Worm (Caenorhabditis elegans) whole organism, L4 larva: Measurements from ENCODE around the gene R05F9.11.

Source experiments
- F26F4.8 ChIP-seq: fragments of 200-800 bp; sonication (Bioruptor generic); conservative IDR thresholded peaks from 2 replicates; pipeline ENCODE4 v1.3.6; 2022; ENCODE audit warnings: missing genetic modification characterization, missing compliant biosample characterization
- T20F7.1 ChIP-seq: fragments of 200-800 bp; sonication (Bioruptor generic); optimal IDR thresholded peaks from 2 replicates; lab custom pipeline; 2018; ENCODE audit warnings: mild to moderate bottlenecking, missing genetic modification characterization, missing compliant biosample characterization
- Y5F2A.4 ChIP-seq: fragments of 200-800 bp; sonication (Bioruptor generic); optimal IDR thresholded peaks from 2 replicates; lab custom pipeline; 2018; ENCODE audit warnings: mild to moderate bottlenecking, missing genetic modification characterization, missing compliant biosample characterization
- Y75B8A.6 ChIP-seq: fragments of 200-800 bp; sonication (Bioruptor generic); IDR thresholded peaks from 2 replicates; pipeline ENCODE4 v1.3.6; 2022; ENCODE audit warnings: missing genetic modification reagents, missing genetic modification characterization, missing compliant biosample characterization
- ZK337.2 ChIP-seq: fragments of 200-800 bp; sonication (Bioruptor generic); IDR thresholded peaks from 2 replicates; pipeline ENCODE4 v1.3.6; 2022; ENCODE audit warnings: missing genetic modification reagents, missing genetic modification characterization, missing compliant biosample characterization
- aha-1 ChIP-seq: fragments of 150-350 bp; peaks from one replicate; lab custom pipeline; 2014; ENCODE audit warnings: missing biosample characterization, missing genetic modification characterization
- arid-1 ChIP-seq: fragments of 200-800 bp; sonication (Bioruptor generic); conservative IDR thresholded peaks from 2 replicates; pipeline ENCODE4 v1.3.6; 2022; ENCODE audit warnings: missing genetic modification reagents, missing genetic modification characterization, missing compliant biosample characterization
- ceh-20 ChIP-seq: fragments of 200-800 bp; sonication (Bioruptor generic); IDR thresholded peaks from 2 replicates; pipeline ENCODE4 v1.3.6; 2022; ENCODE audit warnings: missing genetic modification reagents, missing genetic modification characterization, missing compliant biosample characterization
- ceh-62 ChIP-seq: sonication (generic microtip); optimal IDR thresholded peaks from 2 replicates; lab custom pipeline; 2017; ENCODE audit warnings: missing biosample characterization, missing genetic modification characterization
- ces-1 ChIP-seq: fragments of 150-350 bp; sonication (generic microtip); optimal IDR thresholded peaks from 4 replicates; lab custom pipeline; 2014; ENCODE audit warnings: missing biosample characterization, missing genetic modification reagents, missing genetic modification characterization
- daf-12 ChIP-seq: fragments of 150-350 bp; optimal IDR thresholded peaks from 2 replicates; lab custom pipeline; 2014; ENCODE audit warnings: missing biosample characterization, missing genetic modification reagents, missing genetic modification characterization
- daf-16 ChIP-seq, 3 experiments: sonication (generic microtip); optimal IDR thresholded peaks; 2 replicates each; lab custom pipeline; 2016 to 2017; ENCODE audit warnings: missing genetic modification characterization in 3 of 3, missing genetic modification reagents in 3 of 3, mild to moderate bottlenecking in 2 of 3, missing compliant biosample characterization in 2 of 3, missing biosample characterization in 1 of 3, moderate library complexity in 1 of 3
- daf-19 ChIP-seq: fragments of 200-800 bp; sonication (Bioruptor generic); conservative IDR thresholded peaks from 2 replicates; pipeline ENCODE4 v1.3.6; 2022; ENCODE audit warnings: missing genetic modification characterization, missing compliant biosample characterization
- dmd-6 ChIP-seq: fragments of 200-800 bp; sonication (Bioruptor generic); IDR thresholded peaks from 2 replicates; pipeline ENCODE4 v1.3.6; 2022; ENCODE audit warnings: missing genetic modification reagents, missing genetic modification characterization, missing compliant biosample characterization
- dpl-1 ChIP-seq: fragments of 150-350 bp; optimal IDR thresholded peaks from 2 replicates; lab custom pipeline; 2014; ENCODE audit warnings: missing biosample characterization, missing genetic modification reagents, missing genetic modification characterization
- fos-1 ChIP-seq: fragments of 150-350 bp; optimal IDR thresholded peaks from 2 replicates; lab custom pipeline; 2014; ENCODE audit warnings: missing biosample characterization, missing genetic modification characterization
- gei-8 ChIP-seq: fragments of 200-800 bp; sonication (Bioruptor generic); optimal IDR thresholded peaks from 2 replicates; lab custom pipeline; 2018; ENCODE audit warnings: mild to moderate bottlenecking, missing genetic modification characterization, missing compliant biosample characterization
- hif-1 ChIP-seq, 2 experiments: sonication (generic microtip); optimal IDR thresholded peaks; 2 replicates each; lab custom pipeline; 2016 to 2017; ENCODE audit warnings: missing compliant biosample characterization in 2 of 2, missing genetic modification characterization in 2 of 2, missing genetic modification reagents in 2 of 2, missing genotype in 2 of 2, mild to moderate bottlenecking in 1 of 2
- hlh-30 ChIP-seq: sonication (generic microtip); optimal IDR thresholded peaks from 2 replicates; lab custom pipeline; 2017; ENCODE audit warnings: antibody characterized with exemption, mild to moderate bottlenecking, missing genetic modification characterization, missing compliant biosample characterization; ENCODE audit not compliant: insufficient read depth
- jun-1 ChIP-seq: fragments of 150-350 bp; optimal IDR thresholded peaks from 2 replicates; lab custom pipeline; 2014; ENCODE audit warnings: missing biosample characterization, missing genetic modification reagents, missing genetic modification characterization
- lin-13 ChIP-seq: fragments of 150-350 bp; optimal IDR thresholded peaks from 2 replicates; lab custom pipeline; 2014; ENCODE audit warnings: missing biosample characterization, missing genetic modification reagents, missing genetic modification characterization
- lin-15B ChIP-seq: fragments of 150-350 bp; sonication (generic microtip); optimal IDR thresholded peaks from 3 replicates; lab custom pipeline; 2014; ENCODE audit warnings: missing biosample characterization, missing genetic modification characterization
- lin-29 ChIP-seq: fragments of 200-800 bp; sonication (Bioruptor generic); IDR thresholded peaks from 2 replicates; pipeline ENCODE4 v1.3.6; 2022; ENCODE audit warnings: missing genetic modification reagents, missing genetic modification characterization, missing compliant biosample characterization
- lin-39 ChIP-seq: fragments of 150-350 bp; optimal IDR thresholded peaks from 2 replicates; lab custom pipeline; 2014; ENCODE audit warnings: missing biosample characterization, missing genetic modification reagents, missing genetic modification characterization
- lsy-2 ChIP-seq, 2 experiments: fragments of 150-350 bp in 1 of 2; sonication (generic microtip) in 1 of 2; optimal IDR thresholded peaks; 2 replicates each; lab custom pipeline; 2014 to 2017; ENCODE audit warnings: missing biosample characterization in 2 of 2, missing genetic modification characterization in 2 of 2
- mdt-29 ChIP-seq: fragments of 200-800 bp; sonication (Bioruptor generic); IDR thresholded peaks from 2 replicates; pipeline ENCODE4 v1.3.6; 2022; ENCODE audit warnings: missing genetic modification reagents, missing genetic modification characterization, missing compliant biosample characterization
- mxl-3 ChIP-seq: fragments of 200-800 bp; sonication (Bioruptor generic); optimal IDR thresholded peaks from 2 replicates; lab custom pipeline; 2018; ENCODE audit warnings: mild to moderate bottlenecking, missing genetic modification characterization, missing compliant biosample characterization
- nhr-11 ChIP-seq: fragments of 150-350 bp; optimal IDR thresholded peaks from 2 replicates; lab custom pipeline; 2014; ENCODE audit warnings: missing biosample characterization, missing genetic modification characterization
- nhr-111 ChIP-seq: fragments of 200-800 bp; sonication (Bioruptor generic); optimal IDR thresholded peaks from 2 replicates; lab custom pipeline; 2018; ENCODE audit warnings: mild to moderate bottlenecking, missing genetic modification characterization, missing compliant biosample characterization
- nhr-25 ChIP-seq: sonication (generic microtip); optimal IDR thresholded peaks from 2 replicates; lab custom pipeline; 2017; ENCODE audit warnings: missing genetic modification characterization, mild to moderate bottlenecking, missing compliant biosample characterization, antibody characterized with exemption, moderate library complexity, borderline replicate concordance; ENCODE audit not compliant: insufficient read depth
- nhr-28 ChIP-seq: fragments of 150-350 bp; optimal IDR thresholded peaks from 2 replicates; lab custom pipeline; 2014; ENCODE audit warnings: missing biosample characterization, missing genetic modification characterization
- nhr-6 ChIP-seq: fragments of 150-350 bp; optimal IDR thresholded peaks from 2 replicates; lab custom pipeline; 2014; ENCODE audit warnings: missing biosample characterization, missing genetic modification characterization
- nhr-76 ChIP-seq: fragments of 150-350 bp; optimal IDR thresholded peaks from 2 replicates; lab custom pipeline; 2014; ENCODE audit warnings: missing biosample characterization, missing genetic modification characterization
- pha-4 ChIP-seq, 2 experiments: fragments of 150-350 bp in 1 of 2; fragments of 200-800 bp in 1 of 2; sonication (Bioruptor generic) in 1 of 2; IDR thresholded peaks in 1 of 2; optimal IDR thresholded peaks in 1 of 2; 2 replicates each; pipeline versions ENCODE4 v1.3.6 to Lab custom; 2014 to 2022; ENCODE audit warnings: missing genetic modification characterization in 2 of 2, missing genetic modification reagents in 2 of 2, missing biosample characterization in 1 of 2, missing compliant biosample characterization in 1 of 2
- php-3 ChIP-seq: fragments of 200-800 bp; sonication (Bioruptor generic); IDR thresholded peaks from 2 replicates; pipeline ENCODE4 v1.3.6; 2022; ENCODE audit warnings: missing genetic modification reagents, missing genetic modification characterization, missing compliant biosample characterization
- pqm-1 ChIP-seq: sonication (generic microtip); optimal IDR thresholded peaks from 2 replicates; lab custom pipeline; 2017; ENCODE audit warnings: missing biosample characterization, missing genetic modification characterization
- rbr-2 ChIP-seq: sonication (generic microtip); optimal IDR thresholded peaks from 2 replicates; lab custom pipeline; 2016; ENCODE audit warnings: missing genotype, missing genetic modification characterization, missing compliant biosample characterization
- saeg-2 ChIP-seq: fragments of 200-800 bp; sonication (Bioruptor generic); IDR thresholded peaks from 2 replicates; pipeline ENCODE4 v1.3.6; 2022; ENCODE audit warnings: missing genetic modification reagents, missing genetic modification characterization, missing compliant biosample characterization
- set-16 ChIP-seq: fragments of 200-800 bp; sonication (Bioruptor generic); IDR thresholded peaks from 2 replicates; pipeline ENCODE4 v1.3.6; 2022; ENCODE audit warnings: missing genetic modification reagents, missing genetic modification characterization, missing compliant biosample characterization
- skn-1 ChIP-seq: fragments of 150-350 bp; optimal IDR thresholded peaks from 2 replicates; lab custom pipeline; 2014; ENCODE audit warnings: missing biosample characterization, missing genetic modification characterization
- tag-97 ChIP-seq: fragments of 200-800 bp; sonication (Bioruptor generic); IDR thresholded peaks from 2 replicates; pipeline ENCODE4 v1.3.6; 2022; ENCODE audit warnings: missing genetic modification characterization, missing compliant biosample characterization
- unc-62 ChIP-seq, 3 experiments: fragments of 150-350 bp in 1 of 3; sonication (generic microtip); optimal IDR thresholded peaks in 2 of 3; peaks in 1 of 3; 1 replicate in 1 of 3; 2 replicates in 2 of 3; lab custom pipeline; 2014 to 2017; ENCODE audit warnings: missing biosample characterization in 3 of 3, missing genetic modification characterization in 3 of 3, missing genetic modification reagents in 3 of 3, missing genotype in 1 of 3
- vab-7 ChIP-seq: fragments of 200-800 bp; sonication (Bioruptor generic); IDR thresholded peaks from 2 replicates; pipeline ENCODE4 v1.3.6; 2022; ENCODE audit warnings: missing genetic modification reagents, missing genetic modification characterization, missing compliant biosample characterization
- zip-11 ChIP-seq: fragments of 200-800 bp; sonication (Bioruptor generic); IDR thresholded peaks from 2 replicates; pipeline ENCODE4 v1.3.6; 2022; ENCODE audit warnings: missing genetic modification characterization, missing compliant biosample characterization
- zip-2 ChIP-seq: fragments of 150-350 bp; optimal IDR thresholded peaks from 2 replicates; lab custom pipeline; 2014; ENCODE audit warnings: missing biosample characterization, missing genetic modification characterization
- ztf-11 ChIP-seq: fragments of 150-350 bp; optimal IDR thresholded peaks from 2 replicates; lab custom pipeline; 2014; ENCODE audit warnings: missing biosample characterization, missing genetic modification characterization
- ztf-7 ChIP-seq: fragments of 150-350 bp; optimal IDR thresholded peaks from 2 replicates; lab custom pipeline; 2014; ENCODE audit warnings: missing biosample characterization, missing genetic modification characterization

Gene R05F9.11

ce11 chrII:4942397-4942796 is 28.4 kb upstream of the R05F9.11 start (continued):
- TF ChIP-seq daf-12 (tag; lab: Kevin White, UChicago) (no peak), nhr-111 (GFP tag; lab: Kevin White, UChicago) (peak; percentile 38), ztf-7 (no peak), hlh-30 (peak; percentile 37)

ce11 chrII:4941541-4942206 is 27.7 kb upstream of the R05F9.11 start, which contains the start of gene ZK546.19:
Gene ZK546.19, plus strand, starts transcription at chrII:4941726.
- peak in 1 of 2 experiments; percentile 39 for TF ChIP-seq daf-16 (GFP tag; optimal IDR thresholded peaks at IDR 0.05; lab: Kevin White, UChicago)
- peak; percentile 70 for TF ChIP-seq daf-16 (tag; optimal IDR thresholded peaks at IDR 0.05; lab: Kevin White, UChicago)
- TF ChIP-seq lsy-2 (tag; optimal IDR thresholded peaks at IDR 0.05; lab: Kevin White, UChicago), result peak in 1 of 2 experiments; percentile 38
- peak; percentile 1 for TF ChIP-seq hlh-30
- no peak for TF ChIP-seq mxl-3 (GFP tag; lab: Kevin White, UChicago)
- TF ChIP-seq fos-1 (tag; lab: Kevin White, UChicago), result no peak
- TF ChIP-seq saeg-2 (GFP tag; lab: Robert Waterston, UW), result no peak
- no peak for TF ChIP-seq skn-1
- TF ChIP-seq lin-15B, result no peak
- TF ChIP-seq ztf-11 (tag; lab: Kevin White, UChicago), result no peak
- TF ChIP-seq php-3 (GFP tag; lab: Robert Waterston, UW), result peak; percentile 68
- TF ChIP-seq F26F4.8 (GFP tag; lab: Robert Waterston, UW), result no peak
- peak; percentile 41 to 99 for TF ChIP-seq hif-1 (tag; optimal IDR thresholded peaks at IDR 0.05; lab: Kevin White, UChicago)
- no peak for TF ChIP-seq ZK337.2 (GFP tag; lab: Robert Waterston, UW)
- TF ChIP-seq lin-29, result no peak
- no peak for TF ChIP-seq Y75B8A.6 (GFP tag; lab: Robert Waterston, UW)
- TF ChIP-seq lin-13 (GFP tag; lab: Kevin White, UChicago), result no peak
- TF ChIP-seq nhr-11 (tag; lab: Kevin White, UChicago), result no peak
- TF ChIP-seq jun-1 (tag; lab: Kevin White, UChicago), result no peak
- TF ChIP-seq unc-62 (GFP tag; optimal IDR thresholded peaks at IDR 0.05 in 1 of 2; lab: Kevin White, UChicago), result no peak
- no peak for TF ChIP-seq unc-62 (tag; optimal IDR thresholded peaks at IDR 0.05; lab: Kevin White, UChicago)
- no peak for TF ChIP-seq mdt-29 (GFP tag; lab: Robert Waterston, UW)
- TF ChIP-seq ceh-62, result no peak
- TF ChIP-seq aha-1 (tag; lab: Kevin White, UChicago), result peak; percentile 100
- no peak for TF ChIP-seq tag-97
- no peak for TF ChIP-seq pha-4 (GFP tag; IDR thresholded peaks at IDR 0.05; lab: Robert Waterston, UW)
- TF ChIP-seq pha-4 (tag; optimal IDR thresholded peaks at IDR 0.05; lab: Kevin White, UChicago), result no peak
- TF ChIP-seq zip-11 (GFP tag; lab: Robert Waterston, UW), result no peak
- TF ChIP-seq rbr-2, result no peak
- no peak for TF ChIP-seq Y5F2A.4
- no peak for TF ChIP-seq ces-1 (GFP tag; lab: Kevin White, UChicago)
- no peak for TF ChIP-seq arid-1
- no peak for TF ChIP-seq gei-8
- TF ChIP-seq dmd-6 (GFP tag; lab: Robert Waterston, UW), result no peak; the same call in 1 of the 2 replicates
- no peak for TF ChIP-seq daf-19 (GFP tag; lab: Robert Waterston, UW)
- TF ChIP-seq T20F7.1 (GFP tag; lab: Kevin White, UChicago), result peak; percentile 21
- TF ChIP-seq zip-2 (tag; lab: Kevin White, UChicago), result no peak
- no peak for TF ChIP-seq vab-7 (GFP tag; lab: Robert Waterston, UW)
- peak; percentile 2 for TF ChIP-seq dpl-1 (GFP tag; lab: Kevin White, UChicago)
- no peak for TF ChIP-seq nhr-25
- no peak for TF ChIP-seq lin-39 (tag; lab: Kevin White, UChicago)
- TF ChIP-seq nhr-6, result no peak
- TF ChIP-seq nhr-76, result no peak
- TF ChIP-seq nhr-28 (tag; lab: Kevin White, UChicago), result peak; percentile 41
- no peak for TF ChIP-seq set-16 (GFP tag; lab: Robert Waterston, UW)
- 0 out of 2 replicates have a peak, but pooled peaks have one; percentile 39 for TF ChIP-seq ceh-20 (GFP tag; lab: Robert Waterston, UW)
- TF ChIP-seq pqm-1 (tag; lab: Kevin White, UChicago), result peak; percentile 4
